Worm (Caenorhabditis elegans) whole organism, L1 larva: Measurements from ENCODE around the gene col-37.

Source experiments
- ces-1 ChIP-seq: fragments of 150-350 bp; optimal IDR thresholded peaks from 2 replicates; lab custom pipeline; 2014; ENCODE audit warnings: missing biosample characterization, missing genetic modification reagents, missing genetic modification characterization
- efl-3 ChIP-seq: fragments of 200-800 bp; sonication (Bioruptor generic); optimal IDR thresholded peaks from 2 replicates; lab custom pipeline; 2018; ENCODE audit warnings: mild to moderate bottlenecking, missing genetic modification characterization, missing compliant biosample characterization
- lin-15B ChIP-seq: fragments of 150-350 bp; sonication (generic microtip); optimal IDR thresholded peaks from 3 replicates; lab custom pipeline; 2014; ENCODE audit warnings: missing biosample characterization, missing genetic modification characterization
- lir-3 ChIP-seq: sonication (generic microtip); optimal IDR thresholded peaks from 2 replicates; lab custom pipeline; 2016; ENCODE audit warnings: mild to moderate bottlenecking, missing genetic modification characterization, moderate library complexity, missing compliant biosample characterization; ENCODE audit not compliant: poor library complexity
- mdl-1 ChIP-seq, 2 experiments: fragments of 150-350 bp; optimal IDR thresholded peaks; 2 replicates each; lab custom pipeline; 2014 to 2017; ENCODE audit warnings: missing biosample characterization in 2 of 2, missing genetic modification characterization in 2 of 2, inconsistent platforms in 1 of 2
- nhr-28 ChIP-seq: fragments of 150-350 bp; optimal IDR thresholded peaks from 2 replicates; lab custom pipeline; 2014; ENCODE audit warnings: missing biosample characterization, missing genetic modification characterization
- skn-1 ChIP-seq: fragments of 150-350 bp; optimal IDR thresholded peaks from 2 replicates; lab custom pipeline; 2014; ENCODE audit warnings: missing biosample characterization, missing genetic modification characterization

ce11 chrV:12159975-12160374, 7.6 kb downstream of the col-37 start:
- TF ChIP-seq lir-3 (tag; lab: Kevin White, UChicago), result no peak
- TF ChIP-seq ces-1 (GFP tag; lab: Kevin White, UChicago), result no peak
- no peak for TF ChIP-seq lin-15B (tag; lab: Kevin White, UChicago)
- TF ChIP-seq efl-3 (GFP tag; lab: Kevin White, UChicago), result no peak
- TF ChIP-seq skn-1 (tag; lab: Kevin White, UChicago), result no peak
- TF ChIP-seq mdl-1 (tag; optimal IDR thresholded peaks at IDR 0.05; lab: Kevin White, UChicago), result no peak
- no peak for TF ChIP-seq nhr-28 (tag; lab: Kevin White, UChicago)
